Worm (Caenorhabditis elegans) whole organism, L1 larva: ENCODE results near the gene cutl-15.

ENCODE experiments used
- C04F5.9 ChIP-seq: sonication (generic microtip); optimal IDR thresholded peaks from 2 replicates; lab custom pipeline; 2016; ENCODE audit warnings: missing genetic modification characterization, missing compliant biosample characterization
- ama-1 ChIP-seq: fragments of 150-350 bp; optimal IDR thresholded peaks from 2 replicates; lab custom pipeline; 2014
- mep-1 ChIP-seq: fragments of 150-350 bp; optimal IDR thresholded peaks from 2 replicates; lab custom pipeline; 2014; ENCODE audit warnings: missing biosample characterization, missing genetic modification characterization
- nhr-28 ChIP-seq: fragments of 150-350 bp; optimal IDR thresholded peaks from 2 replicates; lab custom pipeline; 2014; ENCODE audit warnings: missing biosample characterization, missing genetic modification characterization
- nhr-77 ChIP-seq: fragments of 150-350 bp; optimal IDR thresholded peaks from 2 replicates; lab custom pipeline; 2014; ENCODE audit warnings: missing biosample characterization, missing genetic modification characterization
- pqm-1 ChIP-seq: sonication (generic microtip); optimal IDR thresholded peaks from 3 replicates; lab custom pipeline; 2017; ENCODE audit warnings: missing biosample characterization, missing genetic modification characterization
- unc-62 ChIP-seq: fragments of 150-350 bp; optimal IDR thresholded peaks from 2 replicates; lab custom pipeline; 2014; ENCODE audit warnings: missing biosample characterization, missing genetic modification reagents, missing genetic modification characterization
- unc-86 ChIP-seq: sonication (generic microtip); optimal IDR thresholded peaks from 2 replicates; lab custom pipeline; 2016; ENCODE audit warnings: missing genetic modification characterization, missing compliant biosample characterization
- zip-4 ChIP-seq: fragments of 200-800 bp; sonication (Bioruptor generic); optimal IDR thresholded peaks from 2 replicates; lab custom pipeline; 2018; ENCODE audit warnings: mild to moderate bottlenecking, missing genetic modification characterization, moderate library complexity, missing compliant biosample characterization

ce11 chrII:8962206-8962605, 14.7 kb upstream of the cutl-15 start:
- TF ChIP-seq unc-62 (GFP tag; lab: Kevin White, UChicago) (no peak), mep-1 (tag; lab: Kevin White, UChicago) (peak; percentile 22), C04F5.9 (no peak), ama-1 (lab: Kevin White, UChicago) (no peak), pqm-1 (tag; lab: Kevin White, UChicago) (no peak), zip-4 (no peak), nhr-77 (no peak), unc-86 (tag; lab: Kevin White, UChicago) (no peak), nhr-28 (tag; lab: Kevin White, UChicago) (no peak)
